Comparison of ENCODE assay signal across 1 worm cellular context in genomic region chrIII:9713862-9714261, ce11.
A peak's percentile ranks its signal among the peaks of the same experiment; 100 is the strongest.
TF ChIP-seq lines count a peak whose summit lies in the region.

Gene ncx-6, minus strand, starts transcription at chrIII:9713949.

TF ChIP-seq in whole organism, L4 larva, 104 proteins besides CTCF, POLR2A, EP300 and RAD21 (continued from another document):
- TF ChIP-seq hif-1 (tag; optimal IDR thresholded peaks at IDR 0.05; lab: Kevin White, UChicago) (no peak), zfp-3 (GFP tag; conservative IDR thresholded peaks at IDR 0.05; lab: Robert Waterston, UW) (no peak), snpc-1.2 (GFP tag; IDR thresholded peaks at IDR 0.05; lab: Robert Waterston, UW) (no peak), hmg-1.1 (GFP tag; IDR thresholded peaks at IDR 0.05; lab: Robert Waterston, UW) (no peak), daf-8 (GFP tag; IDR thresholded peaks at IDR 0.05; lab: Robert Waterston, UW) (no peak), lin-15B (tag; optimal IDR thresholded peaks at IDR 0.05; lab: Kevin White, UChicago) (no peak), php-3 (GFP tag; IDR thresholded peaks at IDR 0.05; lab: Robert Waterston, UW) (peak; percentile 73), jun-1 (tag; optimal IDR thresholded peaks at IDR 0.05; lab: Kevin White, UChicago) (no peak), ceh-82 (tag; optimal IDR thresholded peaks at IDR 0.05; lab: Kevin White, UChicago) (no peak), mep-1 (tag; optimal IDR thresholded peaks at IDR 0.05; lab: Kevin White, UChicago) (no peak), mdl-1 (tag; optimal IDR thresholded peaks at IDR 0.05; lab: Kevin White, UChicago) (no peak)
